Worm (Caenorhabditis elegans): ENCODE data around the gene ttbk-8.2.

DNA sequence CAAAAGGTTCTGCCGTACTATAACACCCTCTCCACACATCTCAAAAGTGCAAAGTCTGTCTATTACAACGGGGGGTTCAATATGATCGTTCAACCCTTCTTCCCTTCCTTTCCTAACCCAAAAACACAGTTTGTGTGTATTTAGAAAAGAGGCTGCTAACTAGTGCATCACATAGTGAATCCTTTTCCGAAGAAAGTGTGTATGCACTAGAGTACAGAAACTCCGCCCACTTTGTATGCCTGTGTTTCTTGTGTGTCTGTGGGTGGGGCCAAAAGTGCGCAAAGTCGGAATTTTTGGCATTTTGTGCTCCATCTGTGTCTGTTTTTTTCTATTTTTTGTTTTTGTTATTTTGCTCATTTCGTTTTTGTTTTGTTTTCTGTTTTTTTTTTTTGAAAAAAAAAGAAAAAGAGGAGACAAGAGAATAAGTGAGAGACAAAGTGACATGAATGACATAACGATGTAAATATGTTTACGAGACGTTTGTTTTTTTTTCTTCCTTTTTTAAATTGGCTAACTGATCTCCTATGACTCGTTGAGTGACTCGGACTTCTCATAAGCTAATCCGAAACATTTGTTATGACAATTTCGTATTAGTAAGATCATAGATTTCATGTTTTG, 33.1 kb upstream of the ttbk-8.2 start:
- TF ChIP-seq him-1 (tag; optimal IDR thresholded peaks at IDR 0.05) (no peak), dao-5 (tag; optimal IDR thresholded peaks at IDR 0.05) (no peak), W03F9.2 (tag; optimal IDR thresholded peaks at IDR 0.05) (no peak)

Measured in whole organism, L4/young adult.